Worm (Caenorhabditis elegans) whole organism, mixed stage, embryonic: Measurements from ENCODE around the gene ast-1.

Source experiments
- mab-5 ChIP-seq: fragments of 150-350 bp; optimal IDR thresholded peaks from 2 replicates; lab custom pipeline; 2014; ENCODE audit warnings: missing biosample characterization, missing genetic modification characterization
- mep-1 ChIP-seq: fragments of 150-350 bp; optimal IDR thresholded peaks from 2 replicates; lab custom pipeline; 2017; ENCODE audit warnings: missing biosample characterization, missing genetic modification reagents, missing genetic modification characterization, inconsistent platforms
- nhr-12 ChIP-seq: fragments of 150-350 bp; optimal IDR thresholded peaks from 2 replicates; lab custom pipeline; 2014; ENCODE audit warnings: missing biosample characterization, missing genetic modification characterization
- nhr-237 ChIP-seq: fragments of 150-350 bp; optimal IDR thresholded peaks from 2 replicates; lab custom pipeline; 2014; ENCODE audit warnings: missing biosample characterization, missing genetic modification characterization
- pha-4 ChIP-seq: fragments of 150-350 bp; optimal IDR thresholded peaks from 2 replicates; lab custom pipeline; 2018; ENCODE audit warnings: missing biosample characterization, missing genetic modification reagents, missing genetic modification characterization
- unc-120 ChIP-seq: sonication (generic microtip); optimal IDR thresholded peaks from 2 replicates; lab custom pipeline; 2017; ENCODE audit warnings: missing genetic modification characterization, missing compliant biosample characterization; ENCODE audit not compliant: poor library complexity, severe bottlenecking
- unc-39 ChIP-seq: fragments of 150-350 bp; optimal IDR thresholded peaks from 2 replicates; lab custom pipeline; 2014; ENCODE audit warnings: missing biosample characterization, missing genetic modification characterization
- ztf-11 ChIP-seq: fragments of 150-350 bp; optimal IDR thresholded peaks from 2 replicates; lab custom pipeline; 2014; ENCODE audit warnings: missing biosample characterization, missing genetic modification characterization

DNA sequence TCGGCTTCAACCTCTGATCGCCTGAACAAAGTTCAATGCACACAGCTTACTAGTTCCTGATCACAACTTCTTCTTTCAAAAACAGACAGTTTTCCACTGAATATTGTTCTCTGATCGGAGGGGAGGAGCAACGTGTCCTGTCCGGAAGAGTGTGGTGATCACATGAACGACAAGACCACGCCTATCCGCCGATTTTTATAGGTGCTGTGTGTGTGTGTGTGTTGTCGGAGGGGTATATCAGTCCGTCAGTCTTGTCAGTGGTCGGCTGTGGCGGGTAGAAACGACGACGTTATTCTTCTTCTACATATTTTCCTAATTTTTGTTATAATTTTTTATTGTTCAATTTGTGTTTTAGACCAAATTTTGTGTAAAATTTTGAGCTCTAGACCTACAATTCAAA lies 44.4 kb downstream of the ast-1 start:
- TF ChIP-seq nhr-237 (tag; lab: Kevin White, UChicago) (no peak), unc-39 (tag; lab: Kevin White, UChicago) (no peak), pha-4 (no peak), mab-5 (tag; lab: Kevin White, UChicago) (no peak), mep-1 (tag; lab: Kevin White, UChicago) (no peak), unc-120 (tag; lab: Kevin White, UChicago) (no peak), nhr-12 (tag; lab: Kevin White, UChicago) (no peak), ztf-11 (no peak)
